Fruit fly (Drosophila melanogaster): ENCODE measurements around the gene CG6765.

The CG6765 gene

dm6 chr3L:8525691-8526421, 13.3 kb downstream of the CG6765 start (continued):
- TF ChIP-seq CG11085 (GFP tag; IDR thresholded peaks at IDR 0.05) (no peak), CG11723 (GFP tag; optimal IDR thresholded peaks at IDR 0.05) (peak; percentile 7), fd102C (GFP tag; optimal IDR thresholded peaks at IDR 0.05) (no peak), kay (GFP tag; optimal IDR thresholded peaks at IDR 0.05) (peak; percentile 23), CG6654 (GFP tag; optimal IDR thresholded peaks at IDR 0.05) (no peak), sug (tag; optimal IDR thresholded peaks at IDR 0.05) (peak; percentile 61), ro (GFP tag; IDR thresholded peaks at IDR 0.05) (no peak), prd (optimal IDR thresholded peaks at IDR 0.05) (no peak), prd (GFP tag; IDR thresholded peaks at IDR 0.05) (peak; percentile 13; the same call in 1 of the 3 replicates), Kr (GFP tag; optimal IDR thresholded peaks at IDR 0.05) (no peak), tna (GFP tag; IDR thresholded peaks at IDR 0.05; ENCODE audit: partially characterized antibody) (no peak), CG31388 (GFP tag; optimal IDR thresholded peaks at IDR 0.05) (no peak), Lhr (GFP tag; optimal IDR thresholded peaks at IDR 0.05) (no peak), CG32532 (GFP tag; IDR thresholded peaks at IDR 0.05) (peak; percentile 49; the same call in 1 of the 2 replicates), CG5953 (GFP tag; IDR thresholded peaks at IDR 0.05) (no peak), Hmx (GFP tag; optimal IDR thresholded peaks at IDR 0.05) (peak; percentile 37), bsh (GFP tag; optimal IDR thresholded peaks at IDR 0.05) (no peak), CG42726 (GFP tag; IDR thresholded peaks at IDR 0.05; ENCODE audit: partially characterized antibody) (no peak), zen2 (GFP tag; IDR thresholded peaks at IDR 0.05; ENCODE audit: partially characterized antibody) (no peak), CG10431 (GFP tag; optimal IDR thresholded peaks at IDR 0.05) (no peak), Side (GFP tag; optimal IDR thresholded peaks at IDR 0.05) (peak; percentile 51), Sry-β (GFP tag; optimal IDR thresholded peaks at IDR 0.05) (no peak), Pdp1 (GFP tag; optimal IDR thresholded peaks at IDR 0.05) (peak; percentile 41 to 92), zf30C (GFP tag; optimal IDR thresholded peaks at IDR 0.05) (no peak), gce (GFP tag; IDR thresholded peaks at IDR 0.05) (no peak), CG6791 (GFP tag; IDR thresholded peaks at IDR 0.05; ENCODE audit: partially characterized antibody) (no peak), CG15479 (GFP tag; optimal IDR thresholded peaks at IDR 0.05) (peak; percentile 5), CG17829 (tag; optimal IDR thresholded peaks at IDR 0.05) (no peak), Ssrp (tag; optimal IDR thresholded peaks at IDR 0.05) (no peak), CG32772 (GFP tag; IDR thresholded peaks at IDR 0.05) (no peak), dan (GFP tag; IDR thresholded peaks at IDR 0.05) (no peak), CG7271 (tag; optimal IDR thresholded peaks at IDR 0.05) (no peak), sisA (GFP tag; IDR thresholded peaks at IDR 0.05) (no peak), Chrac-16 (GFP tag; optimal IDR thresholded peaks at IDR 0.05) (peak; percentile 22), Fer2 (tag; optimal IDR thresholded peaks at IDR 0.05) (peak; percentile 7), CG12744 (GFP tag; optimal IDR thresholded peaks at IDR 0.05) (peak; percentile 40), Mes4 (GFP tag; optimal IDR thresholded peaks at IDR 0.05) (no peak)

dm6 chr3L:8527829-8528228, 15.3 kb downstream of the CG6765 start:
- TF ChIP-seq Hand (GFP tag; optimal IDR thresholded peaks at IDR 0.05) = no peak
- peak; percentile 41 for TF ChIP-seq grau (tag; optimal IDR thresholded peaks at IDR 0.05)
- peak; percentile 69 for TF ChIP-seq CG1529 (GFP tag; optimal IDR thresholded peaks at IDR 0.05)
- peak; percentile 27; the same call in 1 of the 2 replicates for TF ChIP-seq tna (GFP tag; IDR thresholded peaks at IDR 0.05; ENCODE audit: partially characterized antibody)
- TF ChIP-seq CG2199 (GFP tag; IDR thresholded peaks at IDR 0.05) = peak; percentile 20; the same call in 1 of the 3 replicates

Measured in whole organism, embryonic.